Worm (Caenorhabditis elegans) whole organism, midembryonic: Measurements from ENCODE around the gene ZC376.8.

Source experiments
- cog-1 ChIP-seq: sonication (generic microtip); optimal IDR thresholded peaks from 2 replicates; lab custom pipeline; 2016; ENCODE audit warnings: missing genetic modification characterization, missing compliant biosample characterization
- flt-1 ChIP-seq: fragments of 200-800 bp; sonication (Bioruptor generic); IDR thresholded peaks from 2 replicates; pipeline ENCODE4 v1.3.6; 2022; ENCODE audit warnings: missing genetic modification characterization, missing compliant biosample characterization
- med-1 ChIP-seq: sonication (generic microtip); optimal IDR thresholded peaks from 2 replicates; lab custom pipeline; 2017; ENCODE audit warnings: missing genetic modification characterization, mild to moderate bottlenecking, missing compliant biosample characterization, antibody characterized with exemption, missing genetic modification reagents; ENCODE audit not compliant: insufficient read depth
- ref-1 ChIP-seq: fragments of 200-800 bp; sonication (Bioruptor generic); conservative IDR thresholded peaks from 2 replicates; pipeline ENCODE4 v1.3.6; 2022; ENCODE audit warnings: missing genetic modification reagents, missing genetic modification characterization, missing compliant biosample characterization

DNA sequence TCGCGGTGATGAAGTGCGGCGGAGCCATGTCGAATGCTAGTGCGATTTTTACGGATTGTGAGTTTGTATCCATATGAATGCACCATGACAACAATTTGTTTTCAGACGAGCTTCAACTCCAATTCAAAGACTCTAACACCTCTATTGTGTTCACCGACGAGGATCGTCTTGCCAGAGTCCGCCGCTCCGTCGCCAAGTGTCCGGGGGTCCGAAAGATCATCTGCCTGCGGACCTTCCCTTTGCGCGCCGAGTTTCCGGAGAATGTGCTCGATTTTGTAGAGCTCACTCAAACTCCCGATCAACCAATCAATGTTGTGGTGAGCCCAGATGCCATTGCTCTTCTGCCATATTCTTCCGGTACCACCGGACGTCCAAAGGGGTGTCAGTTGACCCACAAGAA lies 32.9 kb upstream of the ZC376.8 start:
- TF ChIP-seq flt-1, result no peak
- no peak for TF ChIP-seq med-1 (GFP tag; lab: Kevin White, UChicago)
- TF ChIP-seq cog-1, result no peak
- TF ChIP-seq ref-1 (GFP tag; lab: Robert Waterston, UW), result no peak
